Fruit fly (Drosophila melanogaster) whole organism, wandering third instar larva: ENCODE measurements around the gene CG8066.

Experiments used
- CG32264 ChIP-seq: fragments of 200-800 bp; sonication (Bioruptor generic); optimal IDR thresholded peaks from 2 replicates; lab custom pipeline; 2016; ENCODE audit warnings: missing biosample characterization, missing genetic modification characterization
- CG9705 ChIP-seq: fragments of 200-800 bp; sonication (Bioruptor generic); optimal IDR thresholded peaks from 2 replicates; lab custom pipeline; 2018; ENCODE audit warnings: missing biosample characterization, mild to moderate bottlenecking, missing genetic modification characterization
- CrebA ChIP-seq: fragments of 200-800 bp; sonication (Bioruptor generic); optimal IDR thresholded peaks from 2 replicates; lab custom pipeline; 2016; ENCODE audit warnings: missing biosample characterization, mild to moderate bottlenecking, missing genetic modification characterization, borderline replicate concordance
- GATAd ChIP-seq: sonication (Bioruptor generic); optimal IDR thresholded peaks from 2 replicates; lab custom pipeline; 2016; ENCODE audit warnings: missing biosample characterization, missing genetic modification characterization
- HLH106 ChIP-seq: fragments of 200-800 bp; optimal IDR thresholded peaks from 3 replicates; lab custom pipeline; 2019; ENCODE audit warnings: missing biosample characterization, mild to moderate bottlenecking, missing genetic modification characterization, moderate library complexity
- Hnf4 ChIP-seq: fragments of 200-800 bp; sonication (Bioruptor generic); optimal IDR thresholded peaks from 2 replicates; lab custom pipeline; 2016; ENCODE audit warnings: missing biosample characterization, mild to moderate bottlenecking, missing genetic modification characterization
- Hr83 ChIP-seq: fragments of 200-300 bp; sonication (Bioruptor generic); optimal IDR thresholded peaks from 2 replicates; lab custom pipeline; 2016; ENCODE audit warnings: missing biosample characterization, mild to moderate bottlenecking, missing genetic modification characterization, moderate library complexity; ENCODE audit not compliant: poor library complexity, severe bottlenecking
- Jra ChIP-seq: sonication (Bioruptor generic); optimal IDR thresholded peaks from 2 replicates; lab custom pipeline; 2016; ENCODE audit warnings: missing biosample characterization, missing genetic modification characterization
- Mio ChIP-seq: sonication (Bioruptor generic); optimal IDR thresholded peaks from 2 replicates; lab custom pipeline; 2016; ENCODE audit warnings: missing biosample characterization, missing genetic modification characterization
- Myc ChIP-seq: fragments of >200 bp; optimal IDR thresholded peaks from 2 replicates; lab custom pipeline; 2017
- N ChIP-seq: fragments of >200 bp; optimal IDR thresholded peaks from 2 replicates; lab custom pipeline; 2018; ENCODE audit warnings: missing biosample characterization, missing external identifiers, missing genetic modification characterization
- OdsH ChIP-seq: fragments of 200-800 bp; sonication (Bioruptor generic); optimal IDR thresholded peaks from 2 replicates; lab custom pipeline; 2016; ENCODE audit warnings: missing biosample characterization, mild to moderate bottlenecking, missing genetic modification characterization
- Rel ChIP-seq, 2 experiments: fragments of 200-800 bp; sonication (Bioruptor generic) in 1 of 2; optimal IDR thresholded peaks; 2 replicates in 1 of 2; 3 replicates in 1 of 2; lab custom pipeline; 2016 to 2019; ENCODE audit warnings: mild to moderate bottlenecking in 2 of 2, missing biosample characterization in 2 of 2, missing genetic modification characterization in 2 of 2, moderate library complexity in 1 of 2
- Sp1 ChIP-seq: fragments of 200-800 bp; sonication (Bioruptor generic); optimal IDR thresholded peaks from 3 replicates; lab custom pipeline; 2019; ENCODE audit warnings: missing biosample characterization, mild to moderate bottlenecking, missing genetic modification characterization, moderate library complexity
- Vsx2 ChIP-seq: fragments of 200-300, 225-300 bp; sonication (Bioruptor generic); optimal IDR thresholded peaks from 2 replicates; lab custom pipeline; 2018; ENCODE audit warnings: missing biosample characterization, missing genetic modification characterization; ENCODE audit not compliant: partially characterized antibody
- br ChIP-seq: fragments of 200-800 bp; sonication (Bioruptor generic); optimal IDR thresholded peaks from 2 replicates; lab custom pipeline; 2016; ENCODE audit warnings: missing biosample characterization, missing genetic modification characterization
- brk ChIP-seq: fragments of 200-800 bp; sonication (Bioruptor generic); optimal IDR thresholded peaks from 2 replicates; lab custom pipeline; 2016; ENCODE audit warnings: missing biosample characterization, mild to moderate bottlenecking, missing genetic modification characterization
- dl ChIP-seq, 2 experiments: fragments of 175-275, 200-275 bp in 1 of 2; fragments of 200-275 bp in 1 of 2; sonication (Bioruptor generic); optimal IDR thresholded peaks; lab custom pipeline; 2018; ENCODE audit warnings: mild to moderate bottlenecking in 2 of 2, missing biosample characterization in 2 of 2, missing genetic modification characterization in 2 of 2, moderate library complexity in 2 of 2; ENCODE audit not compliant: partially characterized antibody in 2 of 2, insufficient read depth in 1 of 2
- dsf ChIP-seq: sonication (Bioruptor generic); optimal IDR thresholded peaks from 2 replicates; lab custom pipeline; 2016; ENCODE audit warnings: missing biosample characterization, missing genetic modification characterization, borderline replicate concordance
- ey ChIP-seq: fragments of 200-800 bp; sonication (Bioruptor generic); optimal IDR thresholded peaks from 2 replicates; lab custom pipeline; 2016; ENCODE audit warnings: missing biosample characterization, missing genetic modification characterization
- foxo ChIP-seq, 2 experiments: fragments of 200-800 bp; sonication (Bioruptor generic); optimal IDR thresholded peaks; 2 replicates in 1 of 2; 3 replicates in 1 of 2; lab custom pipeline; 2016 to 2017; ENCODE audit warnings: missing biosample characterization in 2 of 2, missing genetic modification characterization in 2 of 2
- fru ChIP-seq: fragments of 200-800 bp; sonication (Bioruptor generic); optimal IDR thresholded peaks from 3 replicates; lab custom pipeline; 2016; ENCODE audit warnings: missing biosample characterization, mild to moderate bottlenecking, missing genetic modification characterization
- h ChIP-seq: fragments of 200-800 bp; sonication (Bioruptor generic); optimal IDR thresholded peaks from 3 replicates; lab custom pipeline; 2016; ENCODE audit warnings: missing biosample characterization, mild to moderate bottlenecking, missing genetic modification characterization
- jim ChIP-seq: fragments of 175-275, 200-325 bp; sonication (Bioruptor generic); optimal IDR thresholded peaks from 2 replicates; lab custom pipeline; 2016; ENCODE audit warnings: missing biosample characterization, mild to moderate bottlenecking, missing genetic modification characterization
- lola ChIP-seq: fragments of >200 bp; optimal IDR thresholded peaks from 2 replicates; lab custom pipeline; 2017; ENCODE audit warnings: missing biosample characterization, missing genetic modification characterization
- pan ChIP-seq: fragments of >200 bp; optimal IDR thresholded peaks from 2 replicates; lab custom pipeline; 2017
- psq ChIP-seq: fragments of 200-800 bp; sonication (Bioruptor generic); optimal IDR thresholded peaks from 3 replicates; lab custom pipeline; 2017; ENCODE audit warnings: missing biosample characterization, mild to moderate bottlenecking, missing genetic modification characterization, moderate library complexity
- rgr ChIP-seq: fragments of 200-800 bp; sonication (Bioruptor generic); optimal IDR thresholded peaks from 3 replicates; lab custom pipeline; 2016; ENCODE audit warnings: missing biosample characterization, mild to moderate bottlenecking, missing genetic modification characterization
- sage ChIP-seq: fragments of 200-800 bp; sonication (Bioruptor generic); optimal IDR thresholded peaks from 2 replicates; lab custom pipeline; 2016; ENCODE audit warnings: missing biosample characterization, mild to moderate bottlenecking, missing genetic modification characterization
- tai ChIP-seq: sonication (Bioruptor generic); optimal IDR thresholded peaks from 2 replicates; lab custom pipeline; 2016; ENCODE audit warnings: missing biosample characterization, missing genetic modification characterization
- usp ChIP-seq: fragments of >200 bp; optimal IDR thresholded peaks from 2 replicates; lab custom pipeline; 2017; ENCODE audit warnings: missing biosample characterization, missing genetic modification characterization
- woc ChIP-seq: sonication (Bioruptor generic); optimal IDR thresholded peaks from 2 replicates; lab custom pipeline; 2016; ENCODE audit warnings: missing biosample characterization, mild to moderate bottlenecking, missing genetic modification characterization

Gene CG8066

dm6 chr3R:14555021-14555420, 13.6 kb downstream of the CG8066 start:
- TF ChIP-seq psq (GFP tag; lab: Kevin White, UChicago) = no peak
- TF ChIP-seq pan = no peak
- TF ChIP-seq Vsx2 (GFP tag; lab: Kevin White, UChicago) = no peak
- no peak for TF ChIP-seq h
- TF ChIP-seq CG32264 (GFP tag; lab: Kevin White, UChicago) = no peak
- no peak for TF ChIP-seq fru (GFP tag; lab: Kevin White, UChicago)
- TF ChIP-seq Sp1 (GFP tag; lab: Kevin White, UChicago) = no peak
- no peak for TF ChIP-seq Hnf4 (GFP tag; lab: Kevin White, UChicago)
- TF ChIP-seq Myc (lab: Kevin White, UChicago) = no peak
- no peak for TF ChIP-seq OdsH (GFP tag; lab: Kevin White, UChicago)
- no peak for TF ChIP-seq woc (GFP tag; lab: Kevin White, UChicago)
- no peak for TF ChIP-seq Rel (GFP tag; optimal IDR thresholded peaks at IDR 0.05; lab: Kevin White, UChicago)
- no peak for TF ChIP-seq Rel (tag; optimal IDR thresholded peaks at IDR 0.05; lab: Kevin White, UChicago)
- no peak for TF ChIP-seq N (GFP tag; lab: Kevin White, UChicago)
- TF ChIP-seq dl (GFP tag; optimal IDR thresholded peaks at IDR 0.05; lab: Kevin White, UChicago; ENCODE audit: insufficient read depth in 1 of 2, partially characterized antibody in 2 of 2) = no peak
- no peak for TF ChIP-seq GATAd (GFP tag; lab: Kevin White, UChicago)

- TF ChIP-seq ey (GFP tag; lab: Kevin White, UChicago) (no peak), N (GFP tag; lab: Kevin White, UChicago) (no peak), jim (no peak), Hr83 (no peak), CG32264 (GFP tag; lab: Kevin White, UChicago) (no peak), CG9705 (GFP tag; lab: Kevin White, UChicago) (no peak), dsf (GFP tag; lab: Kevin White, UChicago) (no peak), Jra (GFP tag; lab: Kevin White, UChicago) (no peak), Rel (GFP tag; optimal IDR thresholded peaks at IDR 0.05; lab: Kevin White, UChicago) (no peak), Rel (tag; optimal IDR thresholded peaks at IDR 0.05; lab: Kevin White, UChicago) (no peak), woc (GFP tag; lab: Kevin White, UChicago) (no peak), pan (no peak), br (no peak), rgr (GFP tag; lab: Kevin White, UChicago) (no peak), sage (GFP tag; lab: Kevin White, UChicago) (no peak), usp (GFP tag; lab: Kevin White, UChicago) (no peak), brk (GFP tag; lab: Kevin White, UChicago) (no peak), lola (GFP tag; lab: Kevin White, UChicago) (no peak), CrebA (GFP tag; lab: Kevin White, UChicago) (no peak), tai (GFP tag; lab: Kevin White, UChicago) (no peak)
- TF ChIP-seq, all 38 proteins: peak for 0
These were observed 19.9 kb downstream of the CG8066 start for dm6 chr3R:14548752-14549151.

dm6 chr3R:14542038-14542437, 26.6 kb downstream of the CG8066 start:
- no peak for TF ChIP-seq HLH106 (tag; lab: Kevin White, UChicago)
- TF ChIP-seq CG9705 (GFP tag; lab: Kevin White, UChicago) = no peak
- TF ChIP-seq foxo (GFP tag; optimal IDR thresholded peaks at IDR 0.05; lab: Kevin White, UChicago) = no peak
- TF ChIP-seq rgr (GFP tag; lab: Kevin White, UChicago) = no peak
- TF ChIP-seq OdsH (GFP tag; lab: Kevin White, UChicago) = no peak

- TF ChIP-seq OdsH (GFP tag; lab: Kevin White, UChicago) (no peak), woc (GFP tag; lab: Kevin White, UChicago) (no peak), sage (GFP tag; lab: Kevin White, UChicago) (no peak), usp (GFP tag; lab: Kevin White, UChicago) (no peak), Mio (no peak), jim (no peak), dsf (GFP tag; lab: Kevin White, UChicago) (no peak), fru (GFP tag; lab: Kevin White, UChicago) (no peak), Vsx2 (GFP tag; lab: Kevin White, UChicago) (no peak)
- TF ChIP-seq, all 38 proteins: peak for 0
These were observed 42.0 kb downstream of the CG8066 start for dm6 chr3R:14526657-14527056.
